ENCODE assay signal across 1 fruit fly cellular context in genomic region chr3R:17686875-17687274, dm6.
TF ChIP-seq lines count a peak whose summit lies in the region.

TSS of gene CG31249 (minus strand) at chr3R:17687071.

TF ChIP-seq in whole organism, embryonic, 481 proteins besides CTCF, POLR2A, EP300 and RAD21 (continued from another document):
- TF ChIP-seq Elba2 (GFP tag; optimal IDR thresholded peaks at IDR 0.05; lab: Kevin White, UChicago): peak; percentile 60
- peak; percentile 79 for TF ChIP-seq row (GFP tag; IDR thresholded peaks at IDR 0.05; lab: Robert Waterston, UW)
- TF ChIP-seq CG8290 (GFP tag; optimal IDR thresholded peaks at IDR 0.05; lab: Kevin White, UChicago): peak; percentile 13
- TF ChIP-seq CG8290 (tag; optimal IDR thresholded peaks at IDR 0.05; lab: Kevin White, UChicago): no peak
- no peak for TF ChIP-seq crc (GFP tag; optimal IDR thresholded peaks at IDR 0.05; lab: Kevin White, UChicago)
- TF ChIP-seq HmgZ (tag; optimal IDR thresholded peaks at IDR 0.05; lab: Kevin White, UChicago): peak; percentile 8
- peak; percentile 43 for TF ChIP-seq CG2116 (GFP tag; optimal IDR thresholded peaks at IDR 0.05; lab: Kevin White, UChicago)
- peak; percentile 49 for TF ChIP-seq CG13424 (tag; optimal IDR thresholded peaks at IDR 0.05; lab: Kevin White, UChicago)
- no peak for TF ChIP-seq otp (GFP tag; IDR thresholded peaks at IDR 0.05; lab: Robert Waterston, UW)
- peak; percentile 74; the same call in 1 of the 2 replicates for TF ChIP-seq sna (GFP tag; IDR thresholded peaks at IDR 0.05; lab: Robert Waterston, UW; ENCODE audit: partially characterized antibody)
- TF ChIP-seq CG34422 (GFP tag; IDR thresholded peaks at IDR 0.05; lab: Robert Waterston, UW): no peak; the same call in 2 of the 3 replicates
- no peak for TF ChIP-seq CG8765 (GFP tag; IDR thresholded peaks at IDR 0.05; lab: Robert Waterston, UW)
- peak in 1 of 3 experiments; percentile 9 for TF ChIP-seq lola (GFP tag; optimal IDR thresholded peaks at IDR 0.05; lab: Kevin White, UChicago)
- no peak for TF ChIP-seq Fer2 (tag; optimal IDR thresholded peaks at IDR 0.05; lab: Kevin White, UChicago)
- TF ChIP-seq Bgb (GFP tag; IDR thresholded peaks at IDR 0.05; lab: Robert Waterston, UW; ENCODE audit: partially characterized antibody): peak; percentile 80
- TF ChIP-seq CG3847 (GFP tag; IDR thresholded peaks at IDR 0.05; lab: Robert Waterston, UW): peak; percentile 22; the same call in 1 of the 2 replicates
- TF ChIP-seq CG7357 (GFP tag; IDR thresholded peaks at IDR 0.05; lab: Robert Waterston, UW): no peak
- peak; percentile 4 for TF ChIP-seq CG12155 (GFP tag; optimal IDR thresholded peaks at IDR 0.05; lab: Kevin White, UChicago)
- TF ChIP-seq Doc3 (GFP tag; IDR thresholded peaks at IDR 0.05; lab: Robert Waterston, UW; ENCODE audit: partially characterized antibody): peak; percentile 79
- peak; percentile 37 for TF ChIP-seq B-H2 (GFP tag; optimal IDR thresholded peaks at IDR 0.05; lab: Kevin White, UChicago)
- peak; percentile 66; the same call in 2 of the 3 replicates for TF ChIP-seq Opbp (GFP tag; IDR thresholded peaks at IDR 0.05; lab: Robert Waterston, UW; ENCODE audit: partially characterized antibody)
- TF ChIP-seq CG14860 (GFP tag; IDR thresholded peaks at IDR 0.05; lab: Robert Waterston, UW; ENCODE audit: partially characterized antibody): 0 out of 3 replicates have a peak, but pooled peaks have one; percentile 40
- TF ChIP-seq CG6791 (GFP tag; IDR thresholded peaks at IDR 0.05; lab: Robert Waterston, UW; ENCODE audit: partially characterized antibody): peak; percentile 79
- peak; percentile 83 for TF ChIP-seq CG34224 (GFP tag; IDR thresholded peaks at IDR 0.05; lab: Robert Waterston, UW; ENCODE audit: partially characterized antibody)
- TF ChIP-seq MBD-R2 (GFP tag; IDR thresholded peaks at IDR 0.05; lab: Robert Waterston, UW): peak; percentile 76
- TF ChIP-seq Ets97D (GFP tag; optimal IDR thresholded peaks at IDR 0.05; lab: Kevin White, UChicago): peak; percentile 9
- no peak for TF ChIP-seq CG33213 (GFP tag; optimal IDR thresholded peaks at IDR 0.05; lab: Kevin White, UChicago)
- TF ChIP-seq CG4424 (GFP tag; optimal IDR thresholded peaks at IDR 0.05; lab: Kevin White, UChicago): peak; percentile 44
- peak; percentile 33 for TF ChIP-seq CG30020 (tag; optimal IDR thresholded peaks at IDR 0.05; lab: Kevin White, UChicago)
- TF ChIP-seq tup (GFP tag; optimal IDR thresholded peaks at IDR 0.05; lab: Kevin White, UChicago): no peak
- TF ChIP-seq Scr (GFP tag; IDR thresholded peaks at IDR 0.05; lab: Robert Waterston, UW; ENCODE audit: partially characterized antibody): peak; percentile 81
- TF ChIP-seq CG2199 (GFP tag; IDR thresholded peaks at IDR 0.05; lab: Robert Waterston, UW): no peak
- peak; percentile 54; the same call in 1 of the 2 replicates for TF ChIP-seq CG9932 (GFP tag; IDR thresholded peaks at IDR 0.05; lab: Robert Waterston, UW)
- TF ChIP-seq Rx (GFP tag; IDR thresholded peaks at IDR 0.05; lab: Robert Waterston, UW): no peak
- peak; percentile 86 for TF ChIP-seq Dll (GFP tag; IDR thresholded peaks at IDR 0.05; lab: Robert Waterston, UW; ENCODE audit: partially characterized antibody)
- peak; percentile 51 for TF ChIP-seq CG2129 (GFP tag; IDR thresholded peaks at IDR 0.05; lab: Robert Waterston, UW; ENCODE audit: partially characterized antibody)
- no peak for TF ChIP-seq sima (GFP tag; optimal IDR thresholded peaks at IDR 0.05; lab: Kevin White, UChicago)
- no peak for TF ChIP-seq CG17568 (GFP tag; optimal IDR thresholded peaks at IDR 0.05; lab: Kevin White, UChicago)
- no peak for TF ChIP-seq ERR (GFP tag; optimal IDR thresholded peaks at IDR 0.05; lab: Kevin White, UChicago)
- peak; percentile 77 for TF ChIP-seq Dref (GFP tag; IDR thresholded peaks at IDR 0.05; lab: Robert Waterston, UW)
- no peak for TF ChIP-seq Eip74EF (GFP tag; optimal IDR thresholded peaks at IDR 0.05; lab: Kevin White, UChicago)
- no peak for TF ChIP-seq sens-2 (GFP tag; IDR thresholded peaks at IDR 0.05; lab: Robert Waterston, UW)
- peak; percentile 32; the same call in 1 of the 2 replicates for TF ChIP-seq E2f2 (GFP tag; IDR thresholded peaks at IDR 0.05; lab: Robert Waterston, UW)
- peak; percentile 87 for TF ChIP-seq CG13287 (GFP tag; IDR thresholded peaks at IDR 0.05; lab: Robert Waterston, UW; ENCODE audit: partially characterized antibody)
- TF ChIP-seq ato (GFP tag; IDR thresholded peaks at IDR 0.05; lab: Robert Waterston, UW; ENCODE audit: partially characterized antibody): peak; percentile 69; the same call in 1 of the 2 replicates
- TF ChIP-seq amos (GFP tag; IDR thresholded peaks at IDR 0.05; lab: Robert Waterston, UW; ENCODE audit: partially characterized antibody): peak; percentile 78
- peak; percentile 90 for TF ChIP-seq CG7928 (GFP tag; optimal IDR thresholded peaks at IDR 0.05; lab: Kevin White, UChicago)
- no peak for TF ChIP-seq CG30431 (GFP tag; optimal IDR thresholded peaks at IDR 0.05; lab: Kevin White, UChicago)
- peak; percentile 27; the same call in 1 of the 3 replicates for TF ChIP-seq Dbx (GFP tag; IDR thresholded peaks at IDR 0.05; lab: Robert Waterston, UW)
- TF ChIP-seq dpn (GFP tag; optimal IDR thresholded peaks at IDR 0.05; lab: Kevin White, UChicago): peak in 1 of 2 experiments; percentile 37
- no peak for TF ChIP-seq ci (GFP tag; IDR thresholded peaks at IDR 0.05; lab: Robert Waterston, UW)
- TF ChIP-seq CG2120 (GFP tag; optimal IDR thresholded peaks at IDR 0.05; lab: Kevin White, UChicago): peak; percentile 54
- TF ChIP-seq kay (GFP tag; optimal IDR thresholded peaks at IDR 0.05; lab: Kevin White, UChicago): no peak
- TF ChIP-seq unc-4 (GFP tag; IDR thresholded peaks at IDR 0.05; lab: Robert Waterston, UW; ENCODE audit: partially characterized antibody): peak; percentile 84
- TF ChIP-seq YL-1 (GFP tag; optimal IDR thresholded peaks at IDR 0.05; lab: Kevin White, UChicago): peak; percentile 34
- peak; percentile 15 for TF ChIP-seq CG10267 (tag; optimal IDR thresholded peaks at IDR 0.05; lab: Kevin White, UChicago)
- TF ChIP-seq wdn (GFP tag; IDR thresholded peaks at IDR 0.05; lab: Robert Waterston, UW): no peak
- peak; percentile 34; the same call in 1 of the 2 replicates for TF ChIP-seq inv (GFP tag; IDR thresholded peaks at IDR 0.05; lab: Robert Waterston, UW; ENCODE audit: partially characterized antibody)
- TF ChIP-seq HLHmδ (GFP tag; optimal IDR thresholded peaks at IDR 0.05; lab: Kevin White, UChicago): no peak
- TF ChIP-seq stwl (tag; optimal IDR thresholded peaks at IDR 0.05; lab: Kevin White, UChicago): peak; percentile 79
- TF ChIP-seq bbx (GFP tag; IDR thresholded peaks at IDR 0.05; lab: Robert Waterston, UW; ENCODE audit: partially characterized antibody): peak; percentile 63
- peak; percentile 78 for TF ChIP-seq BEAF-32 (GFP tag; optimal IDR thresholded peaks at IDR 0.05; lab: Kevin White, UChicago)
- TF ChIP-seq eyg (GFP tag; optimal IDR thresholded peaks at IDR 0.05; lab: Kevin White, UChicago): no peak
- peak; percentile 46 for TF ChIP-seq MESR4 (GFP tag; optimal IDR thresholded peaks at IDR 0.05; lab: Kevin White, UChicago)
- no peak for TF ChIP-seq Vsx1 (GFP tag; optimal IDR thresholded peaks at IDR 0.05; lab: Kevin White, UChicago)
- peak; percentile 43 for TF ChIP-seq sens (GFP tag; lab: Kevin White, UChicago)
- TF ChIP-seq Asciz (GFP tag; optimal IDR thresholded peaks at IDR 0.05; lab: Kevin White, UChicago): no peak
- peak; percentile 42 for TF ChIP-seq onecut (GFP tag; IDR thresholded peaks at IDR 0.05; lab: Robert Waterston, UW)
- no peak for TF ChIP-seq CG1024 (GFP tag; IDR thresholded peaks at IDR 0.05; lab: Robert Waterston, UW)
- TF ChIP-seq knrl (GFP tag; IDR thresholded peaks at IDR 0.05; lab: Robert Waterston, UW; ENCODE audit: partially characterized antibody): peak; percentile 53; the same call in 2 of the 3 replicates
- no peak for TF ChIP-seq CG15011 (GFP tag; optimal IDR thresholded peaks at IDR 0.05; lab: Kevin White, UChicago)
- peak; percentile 57 for TF ChIP-seq pzg (GFP tag; optimal IDR thresholded peaks at IDR 0.05; lab: Kevin White, UChicago)
- TF ChIP-seq CG8359 (GFP tag; optimal IDR thresholded peaks at IDR 0.05; lab: Kevin White, UChicago; ENCODE audit: borderline replicate concordance): no peak
- TF ChIP-seq Sry-δ (GFP tag; optimal IDR thresholded peaks at IDR 0.05; lab: Kevin White, UChicago): peak; percentile 69
- TF ChIP-seq zf30C (GFP tag; optimal IDR thresholded peaks at IDR 0.05; lab: Kevin White, UChicago): peak; percentile 21
- TF ChIP-seq Lpt (GFP tag; optimal IDR thresholded peaks at IDR 0.05; lab: Kevin White, UChicago): no peak
- no peak for TF ChIP-seq Camta (GFP tag; optimal IDR thresholded peaks at IDR 0.05; lab: Kevin White, UChicago)
- TF ChIP-seq trem (tag; optimal IDR thresholded peaks at IDR 0.05; lab: Kevin White, UChicago): peak; percentile 98
- TF ChIP-seq CG2712 (tag; optimal IDR thresholded peaks at IDR 0.05; lab: Kevin White, UChicago): peak; percentile 4
- peak; percentile 59 for TF ChIP-seq Med (GFP tag; lab: Kevin White, UChicago)
- peak; percentile 69 for TF ChIP-seq CG12659 (GFP tag; optimal IDR thresholded peaks at IDR 0.05; lab: Kevin White, UChicago)
- TF ChIP-seq CG17829 (tag; optimal IDR thresholded peaks at IDR 0.05; lab: Kevin White, UChicago): peak; percentile 29
